Worm (Caenorhabditis elegans) whole organism, midembryonic: ENCODE data around the gene ZK816.1.

ENCODE experiments used
- T22C8.4 ChIP-seq: fragments of 200-800 bp; sonication (Bioruptor generic); IDR thresholded peaks from 2 replicates; pipeline ENCODE4 v1.3.6; 2022; ENCODE audit warnings: missing genetic modification characterization, missing compliant biosample characterization
- flt-1 ChIP-seq: fragments of 200-800 bp; sonication (Bioruptor generic); IDR thresholded peaks from 2 replicates; pipeline ENCODE4 v1.3.6; 2022; ENCODE audit warnings: missing genetic modification characterization, missing compliant biosample characterization
- klf-2 ChIP-seq: fragments of 200-800 bp; sonication (Bioruptor generic); conservative IDR thresholded peaks from 2 replicates; pipeline ENCODE4 v1.3.6; 2022; ENCODE audit warnings: missing genetic modification reagents, missing genetic modification characterization, missing compliant biosample characterization
- med-1 ChIP-seq: sonication (generic microtip); optimal IDR thresholded peaks from 2 replicates; lab custom pipeline; 2017; ENCODE audit warnings: missing genetic modification characterization, mild to moderate bottlenecking, missing compliant biosample characterization, antibody characterized with exemption, missing genetic modification reagents; ENCODE audit not compliant: insufficient read depth
- ref-1 ChIP-seq: fragments of 200-800 bp; sonication (Bioruptor generic); conservative IDR thresholded peaks from 2 replicates; pipeline ENCODE4 v1.3.6; 2022; ENCODE audit warnings: missing genetic modification reagents, missing genetic modification characterization, missing compliant biosample characterization
- tab-1 ChIP-seq: fragments of 200-800 bp; sonication (Bioruptor generic); IDR thresholded peaks from 2 replicates; pipeline ENCODE4 v1.3.6; 2022; ENCODE audit warnings: missing genetic modification characterization, missing compliant biosample characterization
- ztf-23 ChIP-seq: fragments of 200-800 bp; sonication (Bioruptor generic); IDR thresholded peaks from 2 replicates; pipeline ENCODE4 v1.3.6; 2022; ENCODE audit warnings: missing genetic modification reagents, missing genetic modification characterization, missing compliant biosample characterization
- ztf-29 ChIP-seq: fragments of 200-800 bp; sonication (Bioruptor generic); IDR thresholded peaks from 2 replicates; pipeline ENCODE4 v1.3.6; 2022; ENCODE audit warnings: missing genetic modification reagents, missing genetic modification characterization, missing compliant biosample characterization

- no peak for TF ChIP-seq T22C8.4 (GFP tag; lab: Robert Waterston, UW)
- TF ChIP-seq flt-1 (GFP tag; lab: Robert Waterston, UW) = no peak
- TF ChIP-seq med-1 (GFP tag; lab: Kevin White, UChicago) = no peak
- no peak for TF ChIP-seq tab-1 (GFP tag; lab: Robert Waterston, UW)
- no peak for TF ChIP-seq ref-1
- no peak for TF ChIP-seq ztf-29 (GFP tag; lab: Robert Waterston, UW)
- no peak for TF ChIP-seq klf-2
- TF ChIP-seq ztf-23 = no peak
Measured at ce11 chrX:3315891-3316657, 35.4 kb upstream of the ZK816.1 start.
